Fruit fly (Drosophila melanogaster) S2 (cell line): ENCODE data around the gene IA-2.

ENCODE experiments used
- CG8478 ChIP-seq: fragments of >200 bp; optimal IDR thresholded peaks from 2 replicates; lab custom pipeline; 2018
- CTCF ChIP-seq, 2 experiments: fragments of >200 bp; optimal IDR thresholded peaks; 2 replicates each; lab custom pipeline; 2018

DNA sequence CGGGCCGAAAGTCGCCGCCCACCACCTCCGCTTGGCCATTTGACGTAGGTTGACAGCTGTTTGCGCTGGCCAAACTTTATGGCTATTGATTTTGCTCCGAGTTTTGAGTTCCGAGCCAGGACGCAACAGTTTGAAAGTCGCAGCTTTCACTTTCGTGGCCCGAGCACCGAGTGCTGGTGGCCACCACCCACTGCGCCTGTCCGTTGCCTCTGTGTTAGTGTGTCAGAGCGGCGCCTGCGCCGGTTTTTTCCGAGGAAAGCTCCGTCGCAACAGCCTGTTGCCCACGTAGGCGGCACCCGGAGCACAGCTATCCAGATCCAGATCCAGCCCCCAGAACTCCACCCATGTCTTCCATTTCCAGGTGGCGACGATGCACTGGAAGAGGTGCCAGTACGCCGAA is 993 bp upstream of the IA-2 start:
- TF ChIP-seq CG8478 (no peak), CTCF (optimal IDR thresholded peaks at IDR 0.05; lab: Kevin White, UChicago) (no peak)
